Worm (Caenorhabditis elegans) whole organism, L1 larva: ENCODE results near the gene H02F09.2.

Experiments
- C04F5.9 ChIP-seq: sonication (generic microtip); optimal IDR thresholded peaks from 2 replicates; lab custom pipeline; 2016; ENCODE audit warnings: missing genetic modification characterization, missing compliant biosample characterization
- F16B12.6 ChIP-seq: fragments of 150-350 bp; optimal IDR thresholded peaks from 2 replicates; lab custom pipeline; 2014; ENCODE audit warnings: missing biosample characterization, missing genetic modification characterization
- Y116A8C.19 ChIP-seq: sonication (generic microtip); optimal IDR thresholded peaks from 2 replicates; lab custom pipeline; 2016; ENCODE audit warnings: missing compliant biosample characterization, missing genetic modification characterization, borderline replicate concordance
- alr-1 ChIP-seq: fragments of 200-800 bp; sonication (Bioruptor generic); optimal IDR thresholded peaks from 2 replicates; lab custom pipeline; 2018; ENCODE audit warnings: borderline replicate concordance, mild to moderate bottlenecking, missing genetic modification characterization, missing compliant biosample characterization
- ceh-88 ChIP-seq: fragments of 200-800 bp; sonication (Bioruptor generic); IDR thresholded peaks from 2 replicates; pipeline ENCODE4 v1.3.6; 2022; ENCODE audit warnings: missing genetic modification characterization, missing compliant biosample characterization
- ceh-90 ChIP-seq: sonication (generic microtip); optimal IDR thresholded peaks from 2 replicates; lab custom pipeline; 2016; ENCODE audit warnings: missing genetic modification characterization, missing compliant biosample characterization
- dsc-1 ChIP-seq: sonication (generic microtip); optimal IDR thresholded peaks from 2 replicates; lab custom pipeline; 2016; ENCODE audit warnings: mild to moderate bottlenecking, missing genetic modification characterization, missing compliant biosample characterization
- efl-1 ChIP-seq, 4 experiments: fragments of 150-350 bp; optimal IDR thresholded peaks in 3 of 4; peaks in 1 of 4; 1 replicate in 1 of 4; 2 replicates in 3 of 4; lab custom pipeline; 2014; ENCODE audit warnings: missing biosample characterization in 2 of 4, missing genetic modification characterization in 2 of 4, missing genetic modification reagents in 2 of 4
- elt-2 ChIP-seq: sonication (generic microtip); optimal IDR thresholded peaks from 2 replicates; lab custom pipeline; 2016; ENCODE audit warnings: missing genetic modification characterization, mild to moderate bottlenecking, inconsistent platforms, missing compliant biosample characterization, missing genetic modification reagents
- elt-3 ChIP-seq, 6 experiments: fragments of 150-350 bp in 1 of 6; sonication (generic microtip); optimal IDR thresholded peaks; 2 replicates each; lab custom pipeline; 2017 to 2018; ENCODE audit warnings: missing biosample characterization in 6 of 6, missing genetic modification characterization in 6 of 6, inconsistent platforms in 1 of 6
- fkh-10 ChIP-seq: sonication (generic microtip); optimal IDR thresholded peaks from 2 replicates; lab custom pipeline; 2017; ENCODE audit warnings: missing biosample characterization, missing genetic modification reagents, missing genetic modification characterization
- fkh-4 ChIP-seq: sonication (generic microtip); optimal IDR thresholded peaks from 2 replicates; lab custom pipeline; 2016; ENCODE audit warnings: missing compliant biosample characterization, missing genetic modification characterization, borderline replicate concordance
- fkh-8 ChIP-seq: sonication (generic microtip); optimal IDR thresholded peaks from 2 replicates; lab custom pipeline; 2016; ENCODE audit warnings: mild to moderate bottlenecking, missing genetic modification characterization, missing compliant biosample characterization
- fos-1 ChIP-seq: fragments of 150-350 bp; optimal IDR thresholded peaks from 2 replicates; lab custom pipeline; 2014; ENCODE audit warnings: missing biosample characterization, missing genetic modification characterization
- grh-1 ChIP-seq: fragments of 200-800 bp; sonication (Bioruptor generic); IDR thresholded peaks from 2 replicates; pipeline ENCODE4 v1.3.6; 2022; ENCODE audit warnings: missing genetic modification reagents, missing genetic modification characterization, missing compliant biosample characterization
- hpl-2 ChIP-seq: fragments of 150-350 bp; optimal IDR thresholded peaks from 2 replicates; lab custom pipeline; 2014; ENCODE audit warnings: missing biosample characterization, missing genetic modification reagents, missing genetic modification characterization
- jun-1 ChIP-seq: fragments of 150-350 bp; optimal IDR thresholded peaks from 2 replicates; lab custom pipeline; 2014; ENCODE audit warnings: missing biosample characterization, missing genetic modification reagents, missing genetic modification characterization
- lin-14 ChIP-seq: fragments of 200-800 bp; sonication (Bioruptor generic); optimal IDR thresholded peaks from 2 replicates; lab custom pipeline; 2018; ENCODE audit warnings: mild to moderate bottlenecking, missing genetic modification characterization, moderate library complexity, missing compliant biosample characterization
- lin-15B ChIP-seq: fragments of 150-350 bp; sonication (generic microtip); optimal IDR thresholded peaks from 3 replicates; lab custom pipeline; 2014; ENCODE audit warnings: missing biosample characterization, missing genetic modification characterization
- lin-39 ChIP-seq: fragments of 150-350 bp; optimal IDR thresholded peaks from 2 replicates; lab custom pipeline; 2014; ENCODE audit warnings: missing biosample characterization, missing genetic modification reagents, missing genetic modification characterization
- mef-2 ChIP-seq: fragments of 150-350 bp; optimal IDR thresholded peaks from 2 replicates; lab custom pipeline; 2014; ENCODE audit warnings: missing biosample characterization, missing genetic modification characterization
- mep-1 ChIP-seq: fragments of 150-350 bp; optimal IDR thresholded peaks from 2 replicates; lab custom pipeline; 2014; ENCODE audit warnings: missing biosample characterization, missing genetic modification characterization
- nhr-12 ChIP-seq: sonication (generic microtip); optimal IDR thresholded peaks from 2 replicates; lab custom pipeline; 2017; ENCODE audit warnings: missing biosample characterization, missing genetic modification characterization
- nhr-20 ChIP-seq: sonication (generic microtip); optimal IDR thresholded peaks from 2 replicates; lab custom pipeline; 2016; ENCODE audit warnings: mild to moderate bottlenecking, missing genetic modification characterization, missing compliant biosample characterization
- nhr-47 ChIP-seq: sonication (generic microtip); optimal IDR thresholded peaks from 2 replicates; lab custom pipeline; 2016; ENCODE audit warnings: mild to moderate bottlenecking, missing genetic modification characterization, moderate library complexity, missing compliant biosample characterization
- nhr-71 ChIP-seq: sonication (generic microtip); optimal IDR thresholded peaks from 2 replicates; lab custom pipeline; 2016; ENCODE audit warnings: mild to moderate bottlenecking, missing genetic modification characterization, moderate library complexity, missing compliant biosample characterization
- nhr-76 ChIP-seq: sonication (generic microtip); optimal IDR thresholded peaks from 2 replicates; lab custom pipeline; 2017; ENCODE audit warnings: missing biosample characterization, missing genetic modification characterization
- nhr-84 ChIP-seq: sonication (generic microtip); optimal IDR thresholded peaks from 2 replicates; lab custom pipeline; 2017; ENCODE audit warnings: missing biosample characterization, missing genetic modification characterization
- pag-3 ChIP-seq: sonication (generic microtip); optimal IDR thresholded peaks from 2 replicates; lab custom pipeline; 2017; ENCODE audit warnings: missing genetic modification characterization, mild to moderate bottlenecking, missing compliant biosample characterization, antibody characterized with exemption, borderline replicate concordance; ENCODE audit not compliant: insufficient read depth
- pqm-1 ChIP-seq: sonication (generic microtip); optimal IDR thresholded peaks from 3 replicates; lab custom pipeline; 2017; ENCODE audit warnings: missing biosample characterization, missing genetic modification characterization
- snpc-4 ChIP-seq: fragments of 150-350 bp; optimal IDR thresholded peaks from 2 replicates; lab custom pipeline; 2014; ENCODE audit warnings: missing biosample characterization, missing genetic modification characterization
- sptf-1 ChIP-seq: fragments of 150-350 bp; optimal IDR thresholded peaks from 2 replicates; lab custom pipeline; 2014; ENCODE audit warnings: missing biosample characterization, missing genetic modification characterization
- swsn-7 ChIP-seq: sonication (generic microtip); optimal IDR thresholded peaks from 2 replicates; lab custom pipeline; 2016; ENCODE audit warnings: missing genetic modification characterization, missing compliant biosample characterization
- tlp-1 ChIP-seq: fragments of 150-350 bp; optimal IDR thresholded peaks from 2 replicates; lab custom pipeline; 2014; ENCODE audit warnings: missing biosample characterization, missing genetic modification characterization
- unc-30 ChIP-seq: sonication (generic microtip); optimal IDR thresholded peaks from 2 replicates; lab custom pipeline; 2017; ENCODE audit warnings: missing biosample characterization, missing genetic modification characterization
- unc-86 ChIP-seq: sonication (generic microtip); optimal IDR thresholded peaks from 2 replicates; lab custom pipeline; 2016; ENCODE audit warnings: missing genetic modification characterization, missing compliant biosample characterization
- unc-98 ChIP-seq: fragments of 200-800 bp; sonication (Bioruptor generic); IDR thresholded peaks from 2 replicates; pipeline ENCODE4 v1.3.6; 2022; ENCODE audit warnings: missing genetic modification characterization, missing compliant biosample characterization
- vab-15 ChIP-seq: sonication (generic microtip); optimal IDR thresholded peaks from 2 replicates; lab custom pipeline; 2017; ENCODE audit warnings: missing genotype, mild to moderate bottlenecking, missing genetic modification characterization, missing compliant biosample characterization

The H02F09.2 gene

DNA sequence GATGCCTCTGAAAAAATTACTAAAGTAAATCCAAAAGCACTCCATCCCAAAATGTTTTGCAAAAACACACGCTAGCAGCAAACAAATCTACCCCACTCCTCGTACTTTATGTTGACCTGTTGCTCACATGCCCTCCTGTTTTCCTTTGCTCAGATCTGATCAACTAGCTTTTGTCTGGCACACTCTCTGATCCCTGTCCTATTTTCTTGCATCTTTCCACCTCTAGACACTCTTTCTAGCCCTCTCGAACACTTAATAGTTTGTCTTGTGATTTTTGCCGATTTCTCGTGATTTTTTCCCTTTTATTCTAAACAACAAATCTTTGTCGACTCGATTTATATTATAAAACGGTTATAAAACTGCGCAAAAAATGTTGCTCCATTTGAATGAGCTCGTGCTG is 35.9 kb upstream of the H02F09.2 start, which contains the start of gene K06A9.2 (continued):
- TF ChIP-seq lin-15B (tag; lab: Kevin White, UChicago): no peak
- TF ChIP-seq unc-98 (GFP tag; lab: Robert Waterston, UW): no peak
- no peak for TF ChIP-seq jun-1 (tag; lab: Kevin White, UChicago)
- peak; percentile 76 for TF ChIP-seq lin-14 (GFP tag; lab: Kevin White, UChicago)
- TF ChIP-seq tlp-1: no peak
- TF ChIP-seq, all 84 proteins: peak for 19

DNA sequence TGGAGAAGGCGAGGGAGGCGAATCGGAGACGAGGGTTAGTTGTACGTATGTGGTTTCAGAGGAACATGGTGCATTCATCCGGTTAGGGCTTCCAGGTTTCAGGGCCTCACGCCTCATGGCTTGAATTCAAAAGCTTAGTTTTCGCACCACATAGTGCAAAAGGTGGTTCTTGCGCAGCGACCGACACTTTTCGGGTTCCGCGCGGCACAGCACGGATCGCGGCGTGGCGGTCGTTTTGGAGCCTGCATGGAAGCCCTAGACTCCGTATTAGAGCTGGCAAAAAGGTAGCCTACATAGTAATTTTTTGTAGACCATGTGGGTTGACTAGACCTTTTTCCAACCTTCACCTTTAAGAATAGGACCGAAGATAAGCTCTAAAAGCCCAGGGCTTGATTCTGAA is 33.2 kb upstream of the H02F09.2 start:
- TF ChIP-seq sptf-1 (tag; lab: Kevin White, UChicago): no peak
- TF ChIP-seq nhr-76 (tag; lab: Kevin White, UChicago): no peak
- TF ChIP-seq swsn-7 (tag; lab: Kevin White, UChicago): no peak
- no peak for TF ChIP-seq snpc-4 (tag; lab: Kevin White, UChicago)
- TF ChIP-seq F16B12.6: no peak
- no peak for TF ChIP-seq efl-1 (optimal IDR thresholded peaks at IDR 0.05; lab: Kevin White, UChicago)
- peak in 1 of 2 experiments; percentile 10 for TF ChIP-seq efl-1 (GFP tag; optimal IDR thresholded peaks at IDR 0.05 in 1 of 2; lab: Kevin White, UChicago)
- TF ChIP-seq fos-1 (tag; lab: Kevin White, UChicago): no peak
- no peak for TF ChIP-seq nhr-12 (tag; lab: Kevin White, UChicago)
- TF ChIP-seq pag-3 (tag; lab: Kevin White, UChicago): no peak

DNA sequence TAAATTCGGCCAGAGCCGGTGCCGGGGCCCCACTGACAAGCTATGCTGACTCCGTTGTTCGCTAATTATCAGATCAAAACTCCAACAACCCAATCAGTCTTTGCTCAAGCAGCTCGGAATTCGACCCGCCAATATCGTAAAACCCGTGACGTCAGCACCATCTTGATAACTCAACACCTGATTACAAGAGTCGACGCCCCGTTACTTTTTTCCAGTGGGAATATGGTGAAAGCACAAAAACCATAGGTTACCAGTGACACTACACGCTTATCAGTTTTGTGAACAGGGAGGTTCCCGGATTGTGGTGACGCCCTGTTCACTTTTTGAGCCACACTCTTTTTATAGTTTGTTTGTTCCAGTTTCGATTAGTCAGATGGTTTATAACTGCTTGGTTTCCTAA is 31.0 kb upstream of the H02F09.2 start:
- TF ChIP-seq fkh-10 (GFP tag; lab: Kevin White, UChicago) (no peak), nhr-20 (tag; lab: Kevin White, UChicago) (peak; percentile 7), elt-2 (tag; lab: Kevin White, UChicago) (peak; percentile 68)

DNA sequence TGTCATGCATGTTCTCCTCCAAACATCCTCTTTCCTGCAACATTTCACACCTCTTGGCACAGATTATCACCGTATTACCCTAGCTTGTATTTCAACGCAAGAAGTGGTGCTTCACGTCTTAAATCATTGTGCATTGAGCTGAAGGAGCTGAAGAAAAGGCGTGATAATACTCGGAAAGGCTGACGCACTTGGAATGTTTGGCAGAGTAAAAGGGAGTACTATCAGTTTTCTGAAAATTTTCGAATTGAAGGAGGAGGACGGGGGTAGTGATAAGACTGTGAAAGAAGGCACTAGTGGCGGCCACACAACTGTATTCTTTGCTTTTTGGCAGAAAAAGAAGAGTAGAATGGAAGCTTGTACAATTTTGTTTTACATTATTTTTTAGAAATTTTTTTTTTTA is 28.6 kb upstream of the H02F09.2 start:
- TF ChIP-seq fkh-10 (GFP tag; lab: Kevin White, UChicago): no peak
- peak; percentile 29 for TF ChIP-seq elt-2 (tag; lab: Kevin White, UChicago)

DNA sequence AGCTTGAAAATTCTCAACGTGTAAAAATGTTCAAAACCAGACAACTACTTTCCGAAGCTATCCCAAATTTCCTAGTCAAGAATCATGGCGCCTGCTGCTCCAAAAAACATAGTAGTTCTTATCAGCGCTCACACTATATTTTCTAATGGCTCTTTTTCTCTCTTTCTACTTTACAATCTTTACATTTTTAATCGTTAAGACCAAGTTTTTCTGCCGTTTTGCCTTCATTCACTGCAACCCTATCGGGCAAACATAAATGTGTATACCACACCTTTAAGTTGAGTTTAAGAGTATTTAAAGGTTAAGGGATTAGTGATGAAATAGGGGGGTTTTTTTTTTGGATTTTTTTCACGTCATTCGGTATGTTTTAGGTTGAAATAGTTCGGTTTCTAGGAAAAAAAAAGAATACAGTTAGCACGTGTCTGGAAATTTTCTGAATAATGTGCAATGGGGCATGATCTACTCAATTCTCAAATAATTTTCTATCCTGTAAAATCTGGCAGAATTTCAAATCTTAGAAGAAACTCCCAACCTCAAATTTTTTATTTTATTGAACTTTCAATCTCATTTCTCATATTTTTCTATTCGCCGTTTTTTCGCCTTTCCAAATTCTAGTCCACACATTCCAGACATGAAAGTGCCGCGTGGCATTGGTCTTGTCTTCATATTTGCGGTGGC is 25.0 kb upstream of the H02F09.2 start, which contains the start of gene K06A9.1:
Gene K06A9.1 (plus strand): TSS at position 628 of the 678 bp plus-strand sequence.
- TF ChIP-seq mep-1 (no peak), grh-1 (GFP tag; lab: Robert Waterston, UW) (no peak), mef-2 (tag; lab: Kevin White, UChicago) (no peak), lin-39 (tag; lab: Kevin White, UChicago) (no peak), elt-2 (tag; lab: Kevin White, UChicago) (peak; percentile 36), efl-1 (optimal IDR thresholded peaks at IDR 0.05; lab: Kevin White, UChicago) (no peak), efl-1 (GFP tag; optimal IDR thresholded peaks at IDR 0.05 in 1 of 2; lab: Kevin White, UChicago) (no peak), nhr-47 (tag; lab: Kevin White, UChicago) (no peak), dsc-1 (no peak)

DNA sequence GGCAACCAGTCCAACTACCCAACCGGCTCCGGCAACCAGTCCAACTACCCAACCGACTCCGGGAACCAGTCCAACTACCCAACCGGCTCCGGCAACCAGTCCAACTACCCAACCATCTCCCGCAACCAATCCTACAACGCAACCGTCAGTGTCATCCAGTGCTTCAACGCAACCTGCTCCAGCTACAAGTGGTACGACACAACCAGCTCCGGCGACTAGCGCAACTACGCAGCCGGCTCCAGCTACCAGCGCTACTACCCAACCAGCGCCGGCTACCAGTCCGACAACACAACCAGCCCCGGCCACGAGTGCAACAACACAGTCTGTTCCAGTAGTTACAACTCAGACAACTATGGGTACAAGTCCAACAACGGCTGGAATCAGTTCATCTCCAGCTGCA is 23.0 kb upstream of the H02F09.2 start:
- TF ChIP-seq fkh-8 (tag; lab: Kevin White, UChicago): no peak

DNA sequence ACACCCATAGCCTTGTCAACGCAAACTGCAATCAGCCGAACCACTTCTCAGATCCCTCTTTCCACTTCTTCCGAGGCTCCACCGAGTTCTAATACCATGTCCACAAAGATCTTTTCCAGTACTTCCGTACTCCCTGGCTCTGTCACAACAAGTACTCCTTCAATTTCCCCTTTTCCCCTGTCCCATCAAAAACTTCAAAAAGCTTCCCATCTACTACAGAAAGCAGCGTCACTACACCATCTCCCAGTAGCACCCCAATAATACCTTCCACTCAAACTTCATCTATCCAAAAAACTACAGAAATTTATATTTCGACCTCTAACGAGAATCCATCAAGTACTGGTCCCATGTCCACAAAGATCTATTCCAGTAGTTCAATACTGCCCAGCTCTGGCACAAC is 15.1 kb upstream of the H02F09.2 start:
- no peak for TF ChIP-seq sptf-1 (tag; lab: Kevin White, UChicago)
- no peak for TF ChIP-seq grh-1 (GFP tag; lab: Robert Waterston, UW)

DNA sequence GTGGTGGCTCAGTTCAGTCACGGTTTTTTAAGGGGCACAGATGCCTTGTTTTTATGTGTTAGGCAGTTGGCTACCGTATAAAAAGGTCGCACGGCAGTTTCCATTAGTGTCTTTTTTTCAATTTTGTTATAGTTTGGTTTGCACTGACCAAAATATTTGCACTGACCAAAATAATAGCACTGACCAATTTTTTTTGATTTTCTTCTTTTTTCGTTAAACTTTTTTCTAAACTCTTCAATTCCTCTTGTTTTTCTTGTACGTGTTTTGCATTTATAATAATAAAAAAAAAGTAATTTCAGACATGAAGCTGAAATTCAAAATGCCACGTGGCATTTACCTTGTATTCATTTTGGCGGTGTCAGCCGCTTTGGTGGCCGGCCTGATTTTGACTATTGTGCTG is 3.7 kb upstream of the H02F09.2 start, which contains the start of gene H02F09.3:
Gene H02F09.3 (plus strand): TSS at position 301 of the 400 bp plus-strand sequence.
- TF ChIP-seq alr-1: no peak
- TF ChIP-seq ceh-88: no peak
- TF ChIP-seq unc-86 (tag; lab: Kevin White, UChicago): no peak
- no peak for TF ChIP-seq fkh-4 (tag; lab: Kevin White, UChicago)
- TF ChIP-seq hpl-2 (GFP tag; lab: Kevin White, UChicago): no peak
- TF ChIP-seq vab-15 (tag; lab: Kevin White, UChicago): no peak
- no peak for TF ChIP-seq C04F5.9 (tag; lab: Kevin White, UChicago)
- TF ChIP-seq Y116A8C.19 (tag; lab: Kevin White, UChicago): no peak
- TF ChIP-seq unc-30 (tag; lab: Kevin White, UChicago): no peak
- TF ChIP-seq elt-3 (tag; optimal IDR thresholded peaks at IDR 0.05; lab: Kevin White, UChicago): no peak
- no peak for TF ChIP-seq pqm-1 (tag; lab: Kevin White, UChicago)
- no peak for TF ChIP-seq fos-1 (tag; lab: Kevin White, UChicago)
- TF ChIP-seq nhr-71 (tag; lab: Kevin White, UChicago): no peak
- no peak for TF ChIP-seq nhr-84 (tag; lab: Kevin White, UChicago)
- no peak for TF ChIP-seq ceh-90 (tag; lab: Kevin White, UChicago)
